Fruit fly (Drosophila melanogaster) whole organism, adult: ENCODE results near the gene CG13720.

ENCODE experiments used
- CG12768 ChIP-seq: fragments of 200-800 bp; sonication (Bioruptor generic); optimal IDR thresholded peaks from 2 replicates; lab custom pipeline; 2017; ENCODE audit warnings: missing biosample characterization, missing genetic modification characterization, mild to moderate bottlenecking, moderate library complexity, missing genetic modification reagents
- CG14711 ChIP-seq: fragments of 200-800 bp; sonication (Bioruptor generic); optimal IDR thresholded peaks from 2 replicates; lab custom pipeline; 2018; ENCODE audit warnings: missing biosample characterization, mild to moderate bottlenecking, missing genetic modification characterization, moderate library complexity
- CG33017 ChIP-seq: fragments of 200-800 bp; sonication (Bioruptor generic); optimal IDR thresholded peaks from 2 replicates; lab custom pipeline; 2018; ENCODE audit warnings: missing biosample characterization, mild to moderate bottlenecking, missing genetic modification characterization, moderate library complexity
- CG5204 ChIP-seq: fragments of 200-800 bp; sonication (Bioruptor generic); optimal IDR thresholded peaks from 2 replicates; lab custom pipeline; 2016; ENCODE audit warnings: missing biosample characterization, missing genetic modification characterization
- CG7045 ChIP-seq: fragments of 200-800 bp; sonication (Bioruptor generic); optimal IDR thresholded peaks from 2 replicates; lab custom pipeline; 2017; ENCODE audit warnings: missing biosample characterization, mild to moderate bottlenecking, missing genetic modification characterization
- CG7101 ChIP-seq: fragments of 200-800 bp; sonication (Bioruptor generic); optimal IDR thresholded peaks from 2 replicates; lab custom pipeline; 2018; ENCODE audit warnings: missing biosample characterization, mild to moderate bottlenecking, missing genetic modification characterization, moderate library complexity
- Crg-1 ChIP-seq: fragments of 200-800 bp; sonication (Bioruptor generic); optimal IDR thresholded peaks from 2 replicates; lab custom pipeline; 2016; ENCODE audit warnings: missing biosample characterization, missing genetic modification characterization
- bab1 ChIP-seq: fragments of 200-800 bp; sonication (Bioruptor generic); optimal IDR thresholded peaks from 3 replicates; lab custom pipeline; 2019; ENCODE audit warnings: missing biosample characterization, mild to moderate bottlenecking, missing genetic modification characterization, moderate library complexity
- cic ChIP-seq: fragments of 200-800 bp; sonication (Bioruptor generic); optimal IDR thresholded peaks from 2 replicates; lab custom pipeline; 2017; ENCODE audit warnings: missing biosample characterization, mild to moderate bottlenecking, missing genetic modification characterization, moderate library complexity
- kay ChIP-seq: fragments of 200-800 bp; sonication (Bioruptor generic); peaks from one replicate; lab custom pipeline; 2016; ENCODE audit warnings: missing biosample characterization, missing genetic modification characterization, borderline replicate concordance
- ovo ChIP-seq: fragments of 200-800 bp; sonication (Bioruptor generic); optimal IDR thresholded peaks from 2 replicates; lab custom pipeline; 2016; ENCODE audit warnings: missing biosample characterization, missing genetic modification characterization
- tj ChIP-seq: fragments of 200-800 bp; sonication (Bioruptor generic); optimal IDR thresholded peaks from 3 replicates; lab custom pipeline; 2017; ENCODE audit warnings: missing biosample characterization, mild to moderate bottlenecking, missing genetic modification characterization, moderate library complexity

- TF ChIP-seq CG14711 (no peak), kay (GFP tag; lab: Kevin White, UChicago) (no peak), CG7045 (GFP tag; lab: Kevin White, UChicago) (no peak), bab1 (GFP tag; lab: Kevin White, UChicago) (no peak), Crg-1 (GFP tag; lab: Kevin White, UChicago) (no peak), ovo (GFP tag; lab: Kevin White, UChicago) (no peak), CG5204 (GFP tag; lab: Kevin White, UChicago) (no peak), cic (no peak), CG7101 (no peak), CG33017 (tag; lab: Kevin White, UChicago) (no peak), CG12768 (no peak), tj (GFP tag; lab: Kevin White, UChicago) (no peak)
Observed at dm6 chr3L:4497677-4498076, 2.6 kb downstream of the CG13720 start, which contains the start of gene CG13721.
